Worm (Caenorhabditis elegans) whole organism, young adult: ENCODE data around the gene zipt-3.

Source experiments
- B0261.1 ChIP-seq: sonication (generic microtip); optimal IDR thresholded peaks from 2 replicates; lab custom pipeline; 2016; ENCODE audit warnings: mild to moderate bottlenecking, missing genetic modification characterization, moderate library complexity, missing compliant biosample characterization
- C06A6.2 ChIP-seq: fragments of 200-800 bp; sonication (Bioruptor generic); conservative IDR thresholded peaks from 2 replicates; pipeline ENCODE4 v1.3.6; 2022; ENCODE audit warnings: missing genetic modification characterization, missing compliant biosample characterization
- F22D6.2 ChIP-seq: sonication (generic microtip); optimal IDR thresholded peaks from 2 replicates; lab custom pipeline; 2016; ENCODE audit warnings: mild to moderate bottlenecking, missing genetic modification characterization, missing compliant biosample characterization
- F23B12.7 ChIP-seq: sonication (generic microtip); optimal IDR thresholded peaks from 2 replicates; lab custom pipeline; 2017; ENCODE audit warnings: missing genetic modification characterization, mild to moderate bottlenecking, missing compliant biosample characterization, antibody characterized with exemption, moderate library complexity; ENCODE audit not compliant: insufficient read depth
- F39B2.1 ChIP-seq: fragments of 200-800 bp; sonication (Bioruptor generic); IDR thresholded peaks from 2 replicates; pipeline ENCODE4 v1.3.6; 2022; ENCODE audit warnings: missing genetic modification reagents, missing genetic modification characterization, missing compliant biosample characterization
- F49E8.2 ChIP-seq: sonication (generic microtip); optimal IDR thresholded peaks from 3 replicates; lab custom pipeline; 2017; ENCODE audit warnings: missing genetic modification characterization, mild to moderate bottlenecking, missing compliant biosample characterization, antibody characterized with exemption, moderate library complexity; ENCODE audit not compliant: insufficient read depth
- F57A8.1 ChIP-seq: fragments of 200-800 bp; sonication (Bioruptor generic); optimal IDR thresholded peaks from 2 replicates; lab custom pipeline; 2018; ENCODE audit warnings: mild to moderate bottlenecking, missing genetic modification characterization, moderate library complexity, missing compliant biosample characterization
- K11D2.4 ChIP-seq: fragments of 200-800 bp; sonication (Bioruptor generic); IDR thresholded peaks from 2 replicates; pipeline ENCODE4 v1.3.6; 2022; ENCODE audit warnings: missing genetic modification reagents, missing genetic modification characterization, missing compliant biosample characterization
- Y53G8AR.9 ChIP-seq: fragments of 200-800 bp; sonication (Bioruptor generic); conservative IDR thresholded peaks from 2 replicates; pipeline ENCODE4 v1.3.6; 2022; ENCODE audit warnings: missing genetic modification reagents, missing genetic modification characterization, missing compliant biosample characterization
- Y56A3A.18 ChIP-seq: fragments of 200-800 bp; sonication (Bioruptor generic); IDR thresholded peaks from 2 replicates; pipeline ENCODE4 v1.3.6; 2022; ENCODE audit warnings: missing genetic modification reagents, missing genetic modification characterization, missing compliant biosample characterization
- Y79H2A.3 ChIP-seq: fragments of 200-800 bp; sonication (Bioruptor generic); conservative IDR thresholded peaks from 2 replicates; pipeline ENCODE4 v1.3.6; 2022; ENCODE audit warnings: missing genetic modification reagents, missing genetic modification characterization, missing compliant biosample characterization
- Y95B8A.8 ChIP-seq: fragments of 200-800 bp; sonication (Bioruptor generic); IDR thresholded peaks from 2 replicates; pipeline ENCODE4 v1.3.6; 2022; ENCODE audit warnings: missing genetic modification reagents, missing genetic modification characterization, missing compliant biosample characterization
- akir-1 ChIP-seq: fragments of 200-800 bp; sonication (Bioruptor generic); optimal IDR thresholded peaks from 2 replicates; lab custom pipeline; 2018; ENCODE audit warnings: mild to moderate bottlenecking, missing genetic modification characterization, moderate library complexity, missing compliant biosample characterization
- aptf-2 ChIP-seq: fragments of 200-800 bp; sonication (Bioruptor generic); conservative IDR thresholded peaks from 2 replicates; pipeline ENCODE4 v1.3.6; 2022; ENCODE audit warnings: missing genetic modification reagents, missing genetic modification characterization, missing compliant biosample characterization
- atf-7 ChIP-seq: sonication (generic microtip); optimal IDR thresholded peaks from 2 replicates; lab custom pipeline; 2017; ENCODE audit warnings: mild to moderate bottlenecking, missing genetic modification characterization, missing compliant biosample characterization
- athp-1 ChIP-seq: sonication (generic microtip); optimal IDR thresholded peaks from 2 replicates; lab custom pipeline; 2017; ENCODE audit warnings: mild to moderate bottlenecking, missing genetic modification characterization, missing compliant biosample characterization
- attf-6 ChIP-seq: fragments of 200-800 bp; sonication (Bioruptor generic); IDR thresholded peaks from 2 replicates; pipeline ENCODE4 v1.3.6; 2022; ENCODE audit warnings: missing genetic modification reagents, missing genetic modification characterization, missing compliant biosample characterization
- bed-2 ChIP-seq: fragments of 200-800 bp; sonication (Bioruptor generic); IDR thresholded peaks from 2 replicates; pipeline ENCODE4 v1.3.6; 2022; ENCODE audit warnings: missing genetic modification reagents, missing genetic modification characterization, missing compliant biosample characterization
- ccch-3 ChIP-seq: fragments of 200-800 bp; sonication (Bioruptor generic); optimal IDR thresholded peaks from 2 replicates; lab custom pipeline; 2018; ENCODE audit warnings: mild to moderate bottlenecking, missing genetic modification characterization, missing compliant biosample characterization
- ceh-100 ChIP-seq: fragments of 200-800 bp; sonication (Bioruptor generic); IDR thresholded peaks from 2 replicates; pipeline ENCODE4 v1.3.6; 2022; ENCODE audit warnings: missing genetic modification reagents, missing genetic modification characterization, missing compliant biosample characterization
- ceh-58 ChIP-seq: fragments of 200-800 bp; sonication (Bioruptor generic); IDR thresholded peaks from 2 replicates; pipeline ENCODE4 v1.3.6; 2022; ENCODE audit warnings: missing genetic modification characterization, missing compliant biosample characterization
- ceh-79 ChIP-seq: sonication (generic microtip); optimal IDR thresholded peaks from 2 replicates; lab custom pipeline; 2017; ENCODE audit warnings: mild to moderate bottlenecking, missing genetic modification characterization, missing compliant biosample characterization
- ceh-91 ChIP-seq: fragments of 200-800 bp; sonication (Bioruptor generic); IDR thresholded peaks from 2 replicates; pipeline ENCODE4 v1.3.6; 2022; ENCODE audit warnings: missing genetic modification reagents, missing genetic modification characterization, missing compliant biosample characterization
- die-1 ChIP-seq: sonication (generic microtip); optimal IDR thresholded peaks from 2 replicates; lab custom pipeline; 2016; ENCODE audit warnings: missing genotype, mild to moderate bottlenecking, missing genetic modification characterization, missing compliant biosample characterization
- dpff-1 ChIP-seq: sonication (generic microtip); optimal IDR thresholded peaks from 2 replicates; lab custom pipeline; 2017; ENCODE audit warnings: mild to moderate bottlenecking, missing genetic modification characterization, missing compliant biosample characterization
- dpl-1 ChIP-seq: fragments of 150-350 bp; optimal IDR thresholded peaks from 2 replicates; lab custom pipeline; 2014; ENCODE audit warnings: missing biosample characterization, missing genetic modification reagents, missing genetic modification characterization
- efl-1 ChIP-seq: fragments of 150-350 bp; optimal IDR thresholded peaks from 2 replicates; lab custom pipeline; 2014; ENCODE audit warnings: missing biosample characterization, missing genetic modification reagents, missing genetic modification characterization
- fkh-3 ChIP-seq: sonication (generic microtip); optimal IDR thresholded peaks from 2 replicates; lab custom pipeline; 2016; ENCODE audit warnings: mild to moderate bottlenecking, missing genetic modification characterization, missing compliant biosample characterization
- gei-17 ChIP-seq: fragments of 200-800 bp; sonication (Bioruptor generic); optimal IDR thresholded peaks from 2 replicates; lab custom pipeline; 2018; ENCODE audit warnings: mild to moderate bottlenecking, missing genetic modification characterization, missing compliant biosample characterization
- hlh-26 ChIP-seq: fragments of 200-800 bp; sonication (Bioruptor generic); conservative IDR thresholded peaks from 2 replicates; pipeline ENCODE4 v1.3.6; 2022; ENCODE audit warnings: missing genetic modification reagents, missing genetic modification characterization, missing compliant biosample characterization
- hmg-1.2 ChIP-seq: fragments of 200-800 bp; sonication (Bioruptor generic); IDR thresholded peaks from 2 replicates; pipeline ENCODE4 v1.3.6; 2022; ENCODE audit warnings: missing genetic modification reagents, missing genetic modification characterization, missing compliant biosample characterization
- lag-1 ChIP-seq: fragments of 200-800 bp; sonication (Bioruptor generic); IDR thresholded peaks from 2 replicates; pipeline ENCODE4 v1.3.6; 2022; ENCODE audit warnings: missing genetic modification reagents, missing genetic modification characterization, missing compliant biosample characterization
- let-526 ChIP-seq: fragments of 200-800 bp; sonication (Bioruptor generic); IDR thresholded peaks from 2 replicates; pipeline ENCODE4 v1.3.6; 2022; ENCODE audit warnings: missing genetic modification reagents, missing genetic modification characterization, missing compliant biosample characterization
- lin-26 ChIP-seq: fragments of 200-800 bp; sonication (Bioruptor generic); IDR thresholded peaks from 2 replicates; pipeline ENCODE4 v1.3.6; 2022; ENCODE audit warnings: missing genetic modification reagents, missing genetic modification characterization, missing compliant biosample characterization
- lin-35 ChIP-seq, 3 experiments: fragments of 150-350 bp in 2 of 3; sonication (generic microtip) in 1 of 3; optimal IDR thresholded peaks; 2 replicates each; lab custom pipeline; 2014 to 2018; ENCODE audit warnings: missing biosample characterization in 3 of 3, missing genetic modification characterization in 3 of 3, missing genetic modification reagents in 3 of 3
- lin-54 ChIP-seq: fragments of 200-800 bp; sonication (Bioruptor generic); optimal IDR thresholded peaks from 2 replicates; lab custom pipeline; 2018; ENCODE audit warnings: mild to moderate bottlenecking, missing genetic modification characterization, missing compliant biosample characterization
- madf-3 ChIP-seq: fragments of 200-800 bp; sonication (Bioruptor generic); IDR thresholded peaks from 2 replicates; pipeline ENCODE4 v1.3.6; 2022; ENCODE audit warnings: missing genetic modification reagents, missing genetic modification characterization, missing compliant biosample characterization
- madf-6 ChIP-seq: fragments of 200-800 bp; sonication (Bioruptor generic); IDR thresholded peaks from 2 replicates; pipeline ENCODE4 v1.3.6; 2022; ENCODE audit warnings: missing genetic modification reagents, missing genetic modification characterization, missing compliant biosample characterization
- mcd-1 ChIP-seq: fragments of 200-800 bp; sonication (Bioruptor generic); IDR thresholded peaks from 2 replicates; pipeline ENCODE4 v1.3.6; 2022; ENCODE audit warnings: missing genetic modification reagents, missing genetic modification characterization, missing compliant biosample characterization
- nfya-1 ChIP-seq: sonication (generic microtip); optimal IDR thresholded peaks from 2 replicates; lab custom pipeline; 2017; ENCODE audit warnings: antibody characterized with exemption, missing compliant biosample characterization, missing genetic modification characterization, borderline replicate concordance; ENCODE audit not compliant: insufficient read depth
- nhr-120 ChIP-seq: fragments of 200-800 bp; sonication (Bioruptor generic); IDR thresholded peaks from 2 replicates; pipeline ENCODE4 v1.3.6; 2022; ENCODE audit warnings: missing genetic modification characterization, missing compliant biosample characterization
- nhr-27 ChIP-seq: fragments of 200-800 bp; sonication (Bioruptor generic); optimal IDR thresholded peaks from 2 replicates; lab custom pipeline; 2018; ENCODE audit warnings: mild to moderate bottlenecking, missing genetic modification characterization, moderate library complexity, missing compliant biosample characterization
- nhr-90 ChIP-seq: sonication (generic microtip); optimal IDR thresholded peaks from 2 replicates; lab custom pipeline; 2016; ENCODE audit warnings: missing genotype, mild to moderate bottlenecking, missing genetic modification characterization, missing compliant biosample characterization
- sdz-38 ChIP-seq: sonication (generic microtip); optimal IDR thresholded peaks from 2 replicates; lab custom pipeline; 2016; ENCODE audit warnings: missing genotype, missing genetic modification characterization, missing compliant biosample characterization
- somi-1 ChIP-seq: fragments of 200-800 bp; sonication (Bioruptor generic); optimal IDR thresholded peaks from 2 replicates; lab custom pipeline; 2018; ENCODE audit warnings: mild to moderate bottlenecking, missing genetic modification characterization, missing compliant biosample characterization
- unc-130 ChIP-seq: sonication (generic microtip); optimal IDR thresholded peaks from 2 replicates; lab custom pipeline; 2016; ENCODE audit warnings: missing genetic modification reagents, missing genetic modification characterization, missing compliant biosample characterization
- zfh-2 ChIP-seq: fragments of 200-800 bp; sonication (Bioruptor generic); conservative IDR thresholded peaks from 2 replicates; pipeline ENCODE4 v1.3.6; 2022; ENCODE audit warnings: missing genetic modification reagents, missing genetic modification characterization, missing compliant biosample characterization
- ztf-25 ChIP-seq: fragments of 200-800 bp; sonication (Bioruptor generic); IDR thresholded peaks from 2 replicates; pipeline ENCODE4 v1.3.6; 2022; ENCODE audit warnings: missing genetic modification reagents, missing genetic modification characterization, missing compliant biosample characterization
- ztf-3 ChIP-seq: fragments of 200-800 bp; sonication (Bioruptor generic); optimal IDR thresholded peaks from 2 replicates; lab custom pipeline; 2018; ENCODE audit warnings: mild to moderate bottlenecking, missing genetic modification characterization, missing compliant biosample characterization

Gene zipt-3

DNA sequence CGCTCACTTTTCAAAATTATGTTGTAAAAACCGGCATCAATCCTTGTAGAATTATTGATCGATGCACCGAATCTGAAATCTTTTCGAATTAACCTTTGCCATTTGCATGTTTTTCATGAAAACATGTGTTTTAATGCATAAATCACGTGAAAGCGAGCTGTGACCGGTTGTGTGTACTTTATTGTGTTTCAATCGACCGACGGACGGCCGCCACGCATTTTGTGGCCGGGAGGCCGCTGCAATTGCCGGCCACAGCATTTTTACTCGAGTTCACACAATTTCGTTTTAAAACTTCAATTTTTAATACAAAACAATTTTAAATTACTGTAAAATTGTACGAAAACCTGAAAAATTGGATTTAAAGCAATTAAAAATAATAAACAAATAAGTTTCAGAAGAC, 29.0 kb upstream of the zipt-3 start, which contains the start of gene C25H3.11:
TSS of gene C25H3.11 (minus strand) at position 82 of the 400 bp plus-strand sequence.
- TF ChIP-seq F23B12.7, result no peak
- no peak for TF ChIP-seq die-1 (tag; lab: Kevin White, UChicago)
- TF ChIP-seq ztf-3, result no peak
- no peak for TF ChIP-seq K11D2.4
- peak in 1 of 3 experiments; percentile 2 for TF ChIP-seq lin-35 (GFP tag; optimal IDR thresholded peaks at IDR 0.05; lab: Kevin White, UChicago)
- no peak for TF ChIP-seq bed-2 (GFP tag; lab: Robert Waterston, UW)
- no peak for TF ChIP-seq F39B2.1 (GFP tag; lab: Robert Waterston, UW)
- no peak for TF ChIP-seq ceh-58
- TF ChIP-seq nhr-27, result no peak
- TF ChIP-seq Y53G8AR.9 (GFP tag; lab: Robert Waterston, UW), result peak; percentile 29; the same call in 1 of the 2 replicates
- TF ChIP-seq madf-6 (GFP tag; lab: Robert Waterston, UW), result peak; percentile 12; the same call in 1 of the 2 replicates
- no peak for TF ChIP-seq ccch-3 (GFP tag; lab: Kevin White, UChicago)
- TF ChIP-seq ceh-79 (tag; lab: Kevin White, UChicago), result no peak
- TF ChIP-seq nhr-90 (tag; lab: Kevin White, UChicago), result no peak
- no peak for TF ChIP-seq let-526
- no peak for TF ChIP-seq nfya-1
- no peak for TF ChIP-seq F22D6.2 (tag; lab: Kevin White, UChicago)
- no peak for TF ChIP-seq dpl-1 (GFP tag; lab: Kevin White, UChicago)
- 0 out of 2 replicates have a peak, but pooled peaks have one; percentile 19 for TF ChIP-seq hmg-1.2 (GFP tag; lab: Robert Waterston, UW)
- no peak for TF ChIP-seq ztf-25
- no peak for TF ChIP-seq F49E8.2 (tag; lab: Kevin White, UChicago)
- no peak for TF ChIP-seq akir-1 (GFP tag; lab: Kevin White, UChicago)
- no peak for TF ChIP-seq ceh-100 (GFP tag; lab: Robert Waterston, UW)
- no peak for TF ChIP-seq Y95B8A.8 (GFP tag; lab: Robert Waterston, UW)
- no peak for TF ChIP-seq attf-6
- TF ChIP-seq somi-1 (GFP tag; lab: Kevin White, UChicago), result no peak
- TF ChIP-seq fkh-3 (tag; lab: Kevin White, UChicago), result no peak
- TF ChIP-seq gei-17, result no peak
- no peak for TF ChIP-seq nhr-120
- no peak for TF ChIP-seq Y79H2A.3 (GFP tag; lab: Robert Waterston, UW)
- TF ChIP-seq efl-1 (GFP tag; lab: Kevin White, UChicago), result no peak
- TF ChIP-seq lag-1 (GFP tag; lab: Robert Waterston, UW), result no peak
- TF ChIP-seq unc-130 (GFP tag; lab: Kevin White, UChicago), result no peak
- 0 out of 2 replicates have a peak, but pooled peaks have one; percentile 28 for TF ChIP-seq aptf-2 (GFP tag; lab: Robert Waterston, UW)
- TF ChIP-seq madf-3 (GFP tag; lab: Robert Waterston, UW), result no peak
- no peak for TF ChIP-seq lin-26 (GFP tag; lab: Robert Waterston, UW)
- TF ChIP-seq athp-1, result peak; percentile 17
- TF ChIP-seq F57A8.1 (GFP tag; lab: Kevin White, UChicago), result no peak
- no peak for TF ChIP-seq zfh-2 (GFP tag; lab: Robert Waterston, UW)
- TF ChIP-seq C06A6.2 (GFP tag; lab: Robert Waterston, UW), result no peak
- no peak for TF ChIP-seq ceh-91 (GFP tag; lab: Robert Waterston, UW)
- no peak for TF ChIP-seq sdz-38 (tag; lab: Kevin White, UChicago)
- TF ChIP-seq Y56A3A.18 (GFP tag; lab: Robert Waterston, UW), result 0 out of 2 replicates have a peak, but pooled peaks have one; percentile 53
- no peak for TF ChIP-seq atf-7 (tag; lab: Kevin White, UChicago)
- no peak for TF ChIP-seq hlh-26
- no peak for TF ChIP-seq lin-54
- TF ChIP-seq dpff-1 (tag; lab: Kevin White, UChicago), result no peak
- no peak for TF ChIP-seq mcd-1 (GFP tag; lab: Robert Waterston, UW)
- TF ChIP-seq B0261.1 (tag; lab: Kevin White, UChicago), result no peak
